Worm (Caenorhabditis elegans) whole organism, L1 larva: ENCODE measurements around the gene F23A7.5.
A peak's percentile ranks its signal among the peaks of the same experiment; 100 is the strongest.

Source experiments
- C16A3.4 ChIP-seq: fragments of 150-350 bp; optimal IDR thresholded peaks from 2 replicates; lab custom pipeline; 2014; ENCODE audit warnings: missing biosample characterization, missing genetic modification characterization
- C34B4.2 ChIP-seq: sonication (generic microtip); optimal IDR thresholded peaks from 2 replicates; lab custom pipeline; 2017; ENCODE audit warnings: mild to moderate bottlenecking, missing genetic modification characterization, missing compliant biosample characterization
- ceh-82 ChIP-seq, 3 experiments: fragments of 150-350 bp in 1 of 3; sonication (generic microtip) in 2 of 3; optimal IDR thresholded peaks; 2 replicates each; lab custom pipeline; 2014 to 2017; ENCODE audit warnings: missing biosample characterization in 3 of 3, missing genetic modification characterization in 3 of 3
- ceh-88 ChIP-seq: fragments of 200-800 bp; sonication (Bioruptor generic); IDR thresholded peaks from 2 replicates; pipeline ENCODE4 v1.3.6; 2022; ENCODE audit warnings: missing genetic modification characterization, missing compliant biosample characterization
- ceh-90 ChIP-seq: sonication (generic microtip); optimal IDR thresholded peaks from 2 replicates; lab custom pipeline; 2016; ENCODE audit warnings: missing genetic modification characterization, missing compliant biosample characterization
- dpl-1 ChIP-seq, 3 experiments: fragments of 150-350 bp in 2 of 3; sonication (generic microtip) in 1 of 3; optimal IDR thresholded peaks; 2 replicates each; lab custom pipeline; 2014 to 2017; ENCODE audit warnings: missing biosample characterization in 3 of 3, missing genetic modification characterization in 3 of 3, missing genetic modification reagents in 3 of 3
- dsc-1 ChIP-seq: sonication (generic microtip); optimal IDR thresholded peaks from 2 replicates; lab custom pipeline; 2016; ENCODE audit warnings: mild to moderate bottlenecking, missing genetic modification characterization, missing compliant biosample characterization
- efl-1 ChIP-seq, 4 experiments: fragments of 150-350 bp; optimal IDR thresholded peaks in 3 of 4; peaks in 1 of 4; 1 replicate in 1 of 4; 2 replicates in 3 of 4; lab custom pipeline; 2014; ENCODE audit warnings: missing biosample characterization in 2 of 4, missing genetic modification characterization in 2 of 4, missing genetic modification reagents in 2 of 4
- egl-13 ChIP-seq: sonication (generic microtip); optimal IDR thresholded peaks from 2 replicates; lab custom pipeline; 2016; ENCODE audit warnings: missing genotype, missing genetic modification reagents, missing genetic modification characterization, missing compliant biosample characterization
- elt-2 ChIP-seq: sonication (generic microtip); optimal IDR thresholded peaks from 2 replicates; lab custom pipeline; 2016; ENCODE audit warnings: missing genetic modification characterization, mild to moderate bottlenecking, inconsistent platforms, missing compliant biosample characterization, missing genetic modification reagents
- elt-3 ChIP-seq, 6 experiments: fragments of 150-350 bp in 1 of 6; sonication (generic microtip); optimal IDR thresholded peaks; 2 replicates each; lab custom pipeline; 2017 to 2018; ENCODE audit warnings: missing biosample characterization in 6 of 6, missing genetic modification characterization in 6 of 6, inconsistent platforms in 1 of 6
- ets-5 ChIP-seq: fragments of 200-800 bp; sonication (Bioruptor generic); IDR thresholded peaks from 2 replicates; pipeline ENCODE4 v1.3.6; 2022; ENCODE audit warnings: missing genetic modification characterization, missing compliant biosample characterization
- fkh-8 ChIP-seq: sonication (generic microtip); optimal IDR thresholded peaks from 2 replicates; lab custom pipeline; 2016; ENCODE audit warnings: mild to moderate bottlenecking, missing genetic modification characterization, missing compliant biosample characterization
- fos-1 ChIP-seq: fragments of 150-350 bp; optimal IDR thresholded peaks from 2 replicates; lab custom pipeline; 2014; ENCODE audit warnings: missing biosample characterization, missing genetic modification characterization
- grh-1 ChIP-seq: fragments of 200-800 bp; sonication (Bioruptor generic); IDR thresholded peaks from 2 replicates; pipeline ENCODE4 v1.3.6; 2022; ENCODE audit warnings: missing genetic modification reagents, missing genetic modification characterization, missing compliant biosample characterization
- hlh-17 ChIP-seq: fragments of 200-800 bp; sonication (Bioruptor generic); optimal IDR thresholded peaks from 2 replicates; lab custom pipeline; 2018; ENCODE audit warnings: missing genetic modification characterization, mild to moderate bottlenecking, missing compliant biosample characterization, moderate library complexity, borderline replicate concordance
- hlh-4 ChIP-seq: sonication (generic microtip); optimal IDR thresholded peaks from 2 replicates; lab custom pipeline; 2016; ENCODE audit warnings: mild to moderate bottlenecking, missing genetic modification characterization, missing compliant biosample characterization
- irx-1 ChIP-seq: sonication (generic microtip); optimal IDR thresholded peaks from 2 replicates; lab custom pipeline; 2016; ENCODE audit warnings: missing genetic modification characterization, missing compliant biosample characterization
- jun-1 ChIP-seq: fragments of 150-350 bp; optimal IDR thresholded peaks from 2 replicates; lab custom pipeline; 2014; ENCODE audit warnings: missing biosample characterization, missing genetic modification reagents, missing genetic modification characterization
- lin-14 ChIP-seq: fragments of 200-800 bp; sonication (Bioruptor generic); optimal IDR thresholded peaks from 2 replicates; lab custom pipeline; 2018; ENCODE audit warnings: mild to moderate bottlenecking, missing genetic modification characterization, moderate library complexity, missing compliant biosample characterization
- lin-35 ChIP-seq, 2 experiments: fragments of 150-350 bp; optimal IDR thresholded peaks; 2 replicates each; lab custom pipeline; 2014; ENCODE audit warnings: missing biosample characterization in 2 of 2, missing genetic modification characterization in 2 of 2, missing genetic modification reagents in 2 of 2
- lin-39 ChIP-seq: fragments of 150-350 bp; optimal IDR thresholded peaks from 2 replicates; lab custom pipeline; 2014; ENCODE audit warnings: missing biosample characterization, missing genetic modification reagents, missing genetic modification characterization
- lsy-2 ChIP-seq, 2 experiments: fragments of 150-350 bp; optimal IDR thresholded peaks; 2 replicates each; lab custom pipeline; 2014; ENCODE audit warnings: missing biosample characterization in 2 of 2, missing genetic modification characterization in 2 of 2
- mab-9 ChIP-seq: fragments of 200-800 bp; sonication (Bioruptor generic); IDR thresholded peaks from 2 replicates; pipeline ENCODE4 v1.3.6; 2022; ENCODE audit warnings: missing genetic modification reagents, missing genetic modification characterization, missing compliant biosample characterization
- mdl-1 ChIP-seq, 2 experiments: fragments of 150-350 bp; optimal IDR thresholded peaks; 2 replicates each; lab custom pipeline; 2014 to 2017; ENCODE audit warnings: missing biosample characterization in 2 of 2, missing genetic modification characterization in 2 of 2, inconsistent platforms in 1 of 2
- mep-1 ChIP-seq: fragments of 150-350 bp; optimal IDR thresholded peaks from 2 replicates; lab custom pipeline; 2014; ENCODE audit warnings: missing biosample characterization, missing genetic modification characterization
- nhr-19 ChIP-seq: fragments of 200-800 bp; sonication (Bioruptor generic); conservative IDR thresholded peaks from 2 replicates; pipeline ENCODE4 v1.3.6; 2022; ENCODE audit warnings: missing genetic modification characterization, missing compliant biosample characterization
- nhr-20 ChIP-seq: sonication (generic microtip); optimal IDR thresholded peaks from 2 replicates; lab custom pipeline; 2016; ENCODE audit warnings: mild to moderate bottlenecking, missing genetic modification characterization, missing compliant biosample characterization
- nhr-237 ChIP-seq: fragments of 150-350 bp; optimal IDR thresholded peaks from 2 replicates; lab custom pipeline; 2014; ENCODE audit warnings: missing biosample characterization, missing genetic modification characterization
- nhr-47 ChIP-seq: sonication (generic microtip); optimal IDR thresholded peaks from 2 replicates; lab custom pipeline; 2016; ENCODE audit warnings: mild to moderate bottlenecking, missing genetic modification characterization, moderate library complexity, missing compliant biosample characterization
- nhr-77 ChIP-seq: fragments of 150-350 bp; optimal IDR thresholded peaks from 2 replicates; lab custom pipeline; 2014; ENCODE audit warnings: missing biosample characterization, missing genetic modification characterization
- nhr-90 ChIP-seq: sonication (generic microtip); optimal IDR thresholded peaks from 2 replicates; lab custom pipeline; 2016; ENCODE audit warnings: mild to moderate bottlenecking, missing genetic modification characterization, missing compliant biosample characterization; ENCODE audit not compliant: poor library complexity
- pax-3 ChIP-seq: fragments of 200-800 bp; sonication (Bioruptor generic); optimal IDR thresholded peaks from 2 replicates; lab custom pipeline; 2018; ENCODE audit warnings: mild to moderate bottlenecking, missing genetic modification characterization, moderate library complexity, missing compliant biosample characterization
- rnt-1 ChIP-seq: sonication (generic microtip); optimal IDR thresholded peaks from 2 replicates; lab custom pipeline; 2016; ENCODE audit warnings: mild to moderate bottlenecking, missing genetic modification characterization, moderate library complexity, missing compliant biosample characterization
- skn-1 ChIP-seq: fragments of 150-350 bp; optimal IDR thresholded peaks from 2 replicates; lab custom pipeline; 2014; ENCODE audit warnings: missing biosample characterization, missing genetic modification characterization
- snpc-4 ChIP-seq: fragments of 150-350 bp; optimal IDR thresholded peaks from 2 replicates; lab custom pipeline; 2014; ENCODE audit warnings: missing biosample characterization, missing genetic modification characterization
- sup-37 ChIP-seq: fragments of 200-800 bp; sonication (Bioruptor generic); optimal IDR thresholded peaks from 2 replicates; lab custom pipeline; 2018; ENCODE audit warnings: mild to moderate bottlenecking, missing genetic modification characterization, missing compliant biosample characterization
- unc-30 ChIP-seq: sonication (generic microtip); optimal IDR thresholded peaks from 2 replicates; lab custom pipeline; 2017; ENCODE audit warnings: missing biosample characterization, missing genetic modification characterization
- unc-86 ChIP-seq: sonication (generic microtip); optimal IDR thresholded peaks from 2 replicates; lab custom pipeline; 2016; ENCODE audit warnings: missing genetic modification characterization, missing compliant biosample characterization
- unc-98 ChIP-seq: fragments of 200-800 bp; sonication (Bioruptor generic); IDR thresholded peaks from 2 replicates; pipeline ENCODE4 v1.3.6; 2022; ENCODE audit warnings: missing genetic modification characterization, missing compliant biosample characterization
- xbp-1 ChIP-seq: sonication (generic microtip); optimal IDR thresholded peaks from 2 replicates; lab custom pipeline; 2016; ENCODE audit warnings: missing genetic modification characterization, missing compliant biosample characterization
- zip-4 ChIP-seq: fragments of 200-800 bp; sonication (Bioruptor generic); optimal IDR thresholded peaks from 2 replicates; lab custom pipeline; 2018; ENCODE audit warnings: mild to moderate bottlenecking, missing genetic modification characterization, moderate library complexity, missing compliant biosample characterization
- ztf-4 ChIP-seq: fragments of 150-350 bp; optimal IDR thresholded peaks from 2 replicates; lab custom pipeline; 2014; ENCODE audit warnings: missing biosample characterization, missing genetic modification characterization

The F23A7.5 gene

ce11 chrX:16205880-16206279 lies 22.8 kb upstream of the F23A7.5 start (continued):
- TF ChIP-seq skn-1 (tag; lab: Kevin White, UChicago), result peak; percentile 71
- TF ChIP-seq fos-1, result peak; percentile 45
- TF ChIP-seq zip-4 (GFP tag; lab: Kevin White, UChicago), result peak; percentile 43
- no peak for TF ChIP-seq C34B4.2 (tag; lab: Kevin White, UChicago)
- peak; percentile 62 for TF ChIP-seq sup-37 (GFP tag; lab: Kevin White, UChicago)
- peak; percentile 94 for TF ChIP-seq dsc-1 (tag; lab: Kevin White, UChicago)
- TF ChIP-seq lin-35 (GFP tag; optimal IDR thresholded peaks at IDR 0.05; lab: Kevin White, UChicago), result peak in 1 of 2 experiments; percentile 71
- no peak for TF ChIP-seq ztf-4
- TF ChIP-seq hlh-4 (tag; lab: Kevin White, UChicago), result no peak
- TF ChIP-seq mep-1 (tag; lab: Kevin White, UChicago), result peak; percentile 58
- peak in 1 of 2 experiments; percentile 36 for TF ChIP-seq mdl-1 (tag; optimal IDR thresholded peaks at IDR 0.05; lab: Kevin White, UChicago)
- no peak for TF ChIP-seq unc-30 (tag; lab: Kevin White, UChicago)
- TF ChIP-seq snpc-4, result peak; percentile 74
- TF ChIP-seq nhr-20 (tag; lab: Kevin White, UChicago), result peak; percentile 73
- TF ChIP-seq nhr-90 (tag; lab: Kevin White, UChicago), result peak; percentile 80
- TF ChIP-seq lsy-2 (tag; optimal IDR thresholded peaks at IDR 0.05; lab: Kevin White, UChicago), result peak; percentile 55 to 80
- peak in 2 of 3 experiments; percentile 1 to 37 for TF ChIP-seq dpl-1 (GFP tag; optimal IDR thresholded peaks at IDR 0.05; lab: Kevin White, UChicago)
- peak in 1 of 6 experiments; percentile 35 for TF ChIP-seq elt-3 (tag; optimal IDR thresholded peaks at IDR 0.05; lab: Kevin White, UChicago)
- no peak for TF ChIP-seq grh-1 (GFP tag; lab: Robert Waterston, UW)
- TF ChIP-seq C16A3.4, result peak; percentile 81
- peak; percentile 83 for TF ChIP-seq irx-1 (tag; lab: Kevin White, UChicago)
- peak; percentile 65 for TF ChIP-seq nhr-77
- peak; percentile 37 for TF ChIP-seq rnt-1 (tag; lab: Kevin White, UChicago)
- peak; percentile 63 for TF ChIP-seq nhr-19 (GFP tag; lab: Robert Waterston, UW)
- TF ChIP-seq nhr-237 (tag; lab: Kevin White, UChicago), result peak; percentile 68
- peak; percentile 60 to 83 (median 76) for TF ChIP-seq ceh-82 (tag; optimal IDR thresholded peaks at IDR 0.05; lab: Kevin White, UChicago)
- no peak for TF ChIP-seq hlh-17 (GFP tag; lab: Kevin White, UChicago)
- peak; percentile 76 for TF ChIP-seq jun-1 (tag; lab: Kevin White, UChicago)
- peak; percentile 64 for TF ChIP-seq egl-13 (tag; lab: Kevin White, UChicago)
- peak; percentile 57 for TF ChIP-seq unc-86 (tag; lab: Kevin White, UChicago)
- peak; percentile 39 to 48 for TF ChIP-seq efl-1 (optimal IDR thresholded peaks at IDR 0.05; lab: Kevin White, UChicago)
- TF ChIP-seq efl-1 (GFP tag; optimal IDR thresholded peaks at IDR 0.05 in 1 of 2; lab: Kevin White, UChicago), result peak in 1 of 2 experiments; percentile 2
- peak; percentile 46 for TF ChIP-seq pax-3 (tag; lab: Kevin White, UChicago)
- peak; percentile 55 for TF ChIP-seq ceh-88
- TF ChIP-seq nhr-47 (tag; lab: Kevin White, UChicago), result peak; percentile 94
- TF ChIP-seq lin-14 (GFP tag; lab: Kevin White, UChicago), result peak; percentile 80
- no peak for TF ChIP-seq unc-98 (GFP tag; lab: Robert Waterston, UW)
- peak; percentile 79 for TF ChIP-seq fkh-8 (tag; lab: Kevin White, UChicago)
- TF ChIP-seq elt-2 (tag; lab: Kevin White, UChicago), result peak; percentile 63
- peak; percentile 71 for TF ChIP-seq xbp-1 (tag; lab: Kevin White, UChicago)
- TF ChIP-seq lin-39, result peak; percentile 79
- 0 out of 2 replicates have a peak, but pooled peaks have one; percentile 63 for TF ChIP-seq mab-9 (GFP tag; lab: Robert Waterston, UW)
- no peak for TF ChIP-seq ets-5 (GFP tag; lab: Robert Waterston, UW)
- TF ChIP-seq ceh-90, result peak; percentile 14
